Worm (Caenorhabditis elegans) whole organism, L4/young adult: ENCODE data around the gene sar-1.

Experiments used
- W03F9.2 ChIP-seq: fragments of 150-350 bp; optimal IDR thresholded peaks from 2 replicates; lab custom pipeline; 2014; ENCODE audit warnings: missing biosample characterization, missing genetic modification characterization
- him-1 ChIP-seq: sonication (generic microtip); optimal IDR thresholded peaks from 2 replicates; lab custom pipeline; 2016; ENCODE audit warnings: missing genotype, missing genetic modification reagents, missing genetic modification characterization, missing compliant biosample characterization

DNA sequence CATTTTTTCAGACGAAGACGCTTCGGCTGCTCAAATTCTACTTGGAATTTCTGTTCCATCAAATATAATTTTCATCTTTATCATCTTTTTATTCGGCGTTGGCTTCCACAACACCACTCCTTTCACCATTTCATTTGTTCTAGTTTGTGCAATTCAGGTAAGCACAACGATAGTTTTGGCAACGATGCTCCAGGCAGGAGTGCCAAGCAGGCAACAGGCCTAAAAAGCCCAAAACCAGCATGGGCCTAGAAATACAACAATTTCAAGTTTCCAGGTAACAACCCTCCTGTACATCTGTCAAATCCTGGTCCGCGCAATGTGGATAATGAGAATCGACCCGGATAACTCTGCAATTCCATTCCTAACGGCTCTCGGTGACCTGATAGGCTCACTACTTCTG lies 28.1 kb upstream of the sar-1 start:
- no peak for TF ChIP-seq him-1 (tag; lab: Kevin White, UChicago)
- no peak for TF ChIP-seq W03F9.2 (tag; lab: Kevin White, UChicago)
